Fruit fly (Drosophila melanogaster): ENCODE measurements around the gene CG32091.
A peak's percentile ranks its signal among the peaks of the same experiment; 100 is the strongest.

Gene CG32091

dm6 chr3L:11587720-11588580, 43.2 kb upstream of the CG32091 start, which contains the start of gene rt (continued):
- TF ChIP-seq CG3163 (GFP tag; optimal IDR thresholded peaks at IDR 0.05) (no peak), tin (GFP tag; optimal IDR thresholded peaks at IDR 0.05) (peak; percentile 34), CG13894 (tag; optimal IDR thresholded peaks at IDR 0.05) (no peak), ash1 (GFP tag; optimal IDR thresholded peaks at IDR 0.05) (no peak), CG32772 (GFP tag; IDR thresholded peaks at IDR 0.05) (0 out of 2 replicates have a peak, but pooled peaks have one; percentile 27), Awh (GFP tag; IDR thresholded peaks at IDR 0.05) (no peak; the same call in 1 of the 2 replicates), lilli (GFP tag; optimal IDR thresholded peaks at IDR 0.05) (peak; percentile 47), otp (GFP tag; IDR thresholded peaks at IDR 0.05) (0 out of 3 replicates have a peak, but pooled peaks have one; percentile 49), CG15601 (tag; optimal IDR thresholded peaks at IDR 0.05) (peak; percentile 53), CG1792 (GFP tag; optimal IDR thresholded peaks at IDR 0.05) (no peak), Mad (GFP tag; optimal IDR thresholded peaks at IDR 0.05) (peak; percentile 27), CG18011 (GFP tag; optimal IDR thresholded peaks at IDR 0.05) (no peak), wor (GFP tag; IDR thresholded peaks at IDR 0.05) (peak; percentile 42; the same call in 1 of the 2 replicates), ara (GFP tag; IDR thresholded peaks at IDR 0.05) (peak; percentile 68), B-H1 (GFP tag; IDR thresholded peaks at IDR 0.05) (peak; percentile 26; the same call in 1 of the 3 replicates), Hmr (GFP tag; optimal IDR thresholded peaks at IDR 0.05) (no peak), sc (optimal IDR thresholded peaks at IDR 0.05) (no peak), sc (GFP tag; optimal IDR thresholded peaks at IDR 0.05) (peak; percentile 47), CG18619 (GFP tag; optimal IDR thresholded peaks at IDR 0.05) (peak; percentile 33), CG7928 (GFP tag; optimal IDR thresholded peaks at IDR 0.05) (no peak), CG2712 (tag; optimal IDR thresholded peaks at IDR 0.05) (peak; percentile 84), mld (GFP tag; IDR thresholded peaks at IDR 0.05; ENCODE audit: partially characterized antibody) (no peak), NK7.1 (GFP tag; optimal IDR thresholded peaks at IDR 0.05) (no peak), CG11695 (GFP tag; IDR thresholded peaks at IDR 0.05) (peak; percentile 48; the same call in 1 of the 3 replicates), NfI (GFP tag; optimal IDR thresholded peaks at IDR 0.05) (peak; percentile 32), psq (GFP tag; optimal IDR thresholded peaks at IDR 0.05) (peak; percentile 9), CG1233 (GFP tag; optimal IDR thresholded peaks at IDR 0.05) (peak; percentile 22), CG10267 (tag; optimal IDR thresholded peaks at IDR 0.05) (peak; percentile 62), grau (tag; optimal IDR thresholded peaks at IDR 0.05) (peak; percentile 62), gfzf (GFP tag; optimal IDR thresholded peaks at IDR 0.05) (no peak), CG3726 (GFP tag; IDR thresholded peaks at IDR 0.05) (0 out of 3 replicates have a peak, but pooled peaks have one; percentile 19), onecut (GFP tag; IDR thresholded peaks at IDR 0.05) (peak; percentile 46), odd (GFP tag; optimal IDR thresholded peaks at IDR 0.05) (peak; percentile 25), Usf (GFP tag; optimal IDR thresholded peaks at IDR 0.05) (peak; percentile 22), CG2199 (GFP tag; IDR thresholded peaks at IDR 0.05) (0 out of 3 replicates have a peak, but pooled peaks have one; percentile 67), Antp (GFP tag; optimal IDR thresholded peaks at IDR 0.05) (no peak), CG2678 (tag; optimal IDR thresholded peaks at IDR 0.05) (peak; percentile 68), lab (GFP tag; optimal IDR thresholded peaks at IDR 0.05) (peak; percentile 15), CG1832 (GFP tag; optimal IDR thresholded peaks at IDR 0.05) (no peak), CG8359 (GFP tag; optimal IDR thresholded peaks at IDR 0.05; ENCODE audit: borderline replicate concordance) (peak; percentile 37), MESR4 (GFP tag; optimal IDR thresholded peaks at IDR 0.05) (no peak), bcd (GFP tag; optimal IDR thresholded peaks at IDR 0.05) (peak; percentile 24), CG7372 (GFP tag; IDR thresholded peaks at IDR 0.05) (no peak), tgo (GFP tag; IDR thresholded peaks at IDR 0.05) (no peak), CG33213 (GFP tag; optimal IDR thresholded peaks at IDR 0.05) (peak; percentile 4), CG18476 (GFP tag; optimal IDR thresholded peaks at IDR 0.05) (peak; percentile 36), hb (GFP tag; IDR thresholded peaks at IDR 0.05; ENCODE audit: partially characterized antibody) (no peak), CG13296 (GFP tag; optimal IDR thresholded peaks at IDR 0.05) (peak; percentile 29)
